Fruit fly (Drosophila melanogaster): ENCODE results near the gene Ccm3.

The Ccm3 gene

dm6 chr3R:15371833-15372232 is at the start of gene Ccm3, which contains the start of gene CG6136:
Ccm3 (plus strand) TSS chr3R:15371957.
CG6136 (minus strand) TSS chr3R:15372212.
- TF ChIP-seq CrebA (GFP tag; optimal IDR thresholded peaks at IDR 0.05; ENCODE audit: borderline replicate concordance) (no peak), rgr (GFP tag; optimal IDR thresholded peaks at IDR 0.05) (peak; percentile 68), OdsH (GFP tag; optimal IDR thresholded peaks at IDR 0.05) (peak; percentile 36), foxo (GFP tag; optimal IDR thresholded peaks at IDR 0.05) (peak in 1 of 2 experiments; percentile 48), sage (GFP tag; optimal IDR thresholded peaks at IDR 0.05) (no peak), Jra (GFP tag; optimal IDR thresholded peaks at IDR 0.05) (no peak), dmrt93B (GFP tag; optimal IDR thresholded peaks at IDR 0.05) (no peak), CG9705 (GFP tag; optimal IDR thresholded peaks at IDR 0.05) (peak; percentile 20), Vsx2 (GFP tag; optimal IDR thresholded peaks at IDR 0.05; ENCODE audit: partially characterized antibody) (no peak), Hnf4 (GFP tag; optimal IDR thresholded peaks at IDR 0.05) (no peak), Rel (GFP tag; optimal IDR thresholded peaks at IDR 0.05) (no peak), Rel (tag; optimal IDR thresholded peaks at IDR 0.05) (peak; percentile 40), dl (GFP tag; optimal IDR thresholded peaks at IDR 0.05; ENCODE audit: insufficient read depth in 1 of 2, partially characterized antibody in 2 of 2) (no peak), ey (GFP tag; optimal IDR thresholded peaks at IDR 0.05) (peak; percentile 5), psq (GFP tag; optimal IDR thresholded peaks at IDR 0.05) (peak; percentile 18), Sp1 (GFP tag; optimal IDR thresholded peaks at IDR 0.05) (peak; percentile 54), brk (GFP tag; optimal IDR thresholded peaks at IDR 0.05) (no peak), lola (GFP tag; optimal IDR thresholded peaks at IDR 0.05) (no peak), Mio (GFP tag; optimal IDR thresholded peaks at IDR 0.05) (peak; percentile 4), HLH106 (tag; optimal IDR thresholded peaks at IDR 0.05) (peak; percentile 44), fru (GFP tag; optimal IDR thresholded peaks at IDR 0.05) (peak; percentile 50), sv (GFP tag; optimal IDR thresholded peaks at IDR 0.05) (no peak), Hr83 (GFP tag; optimal IDR thresholded peaks at IDR 0.05; ENCODE audit: poor library complexity, severe bottlenecking) (peak; percentile 81), usp (GFP tag; optimal IDR thresholded peaks at IDR 0.05) (no peak), br (GFP tag; optimal IDR thresholded peaks at IDR 0.05) (peak; percentile 71), h (GFP tag; optimal IDR thresholded peaks at IDR 0.05) (peak; percentile 76), dsf (GFP tag; optimal IDR thresholded peaks at IDR 0.05; ENCODE audit: borderline replicate concordance) (no peak)

DNA sequence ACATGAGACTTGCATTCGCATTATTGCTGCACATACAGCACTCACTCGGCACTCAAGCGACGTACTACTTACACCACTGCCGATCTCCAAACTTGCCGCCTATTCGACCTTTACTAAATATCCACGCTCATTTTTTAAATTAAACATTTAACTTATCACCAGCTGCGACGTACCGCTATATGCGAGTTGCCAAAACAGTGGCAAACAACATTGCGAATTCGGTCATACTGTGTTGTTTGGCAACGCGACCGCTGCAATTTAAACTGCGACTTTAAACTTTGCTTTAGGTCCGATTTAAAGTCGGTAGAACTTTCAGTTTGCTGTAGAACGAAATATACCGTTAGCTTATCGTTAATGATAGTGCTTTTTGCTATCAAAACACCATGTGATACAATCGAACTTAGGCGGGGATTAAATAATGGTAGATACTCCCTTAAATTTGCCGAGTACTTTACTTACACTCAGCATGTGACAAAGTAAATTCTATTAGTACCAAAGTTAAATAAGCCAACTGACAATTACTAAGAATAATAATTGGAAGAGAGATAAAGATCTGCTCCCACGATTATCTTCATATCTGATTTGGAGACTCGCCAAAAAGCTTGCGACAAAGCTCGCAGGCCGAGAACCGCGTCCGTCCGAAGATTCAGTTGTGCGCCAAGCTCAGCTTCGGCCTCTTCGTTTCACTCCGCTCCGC is 43.5 kb upstream of the Ccm3 start, which contains the start of the genes CG6236 and ea:
Gene CG6236, minus strand, starts transcription at position 187 of the 697 bp plus-strand sequence.
Gene ea, plus strand, starts transcription at position 647 of the 697 bp plus-strand sequence.
- no peak for TF ChIP-seq GATAd (GFP tag; optimal IDR thresholded peaks at IDR 0.05)
- TF ChIP-seq Myc (optimal IDR thresholded peaks at IDR 0.05), result peak; percentile 66

DNA sequence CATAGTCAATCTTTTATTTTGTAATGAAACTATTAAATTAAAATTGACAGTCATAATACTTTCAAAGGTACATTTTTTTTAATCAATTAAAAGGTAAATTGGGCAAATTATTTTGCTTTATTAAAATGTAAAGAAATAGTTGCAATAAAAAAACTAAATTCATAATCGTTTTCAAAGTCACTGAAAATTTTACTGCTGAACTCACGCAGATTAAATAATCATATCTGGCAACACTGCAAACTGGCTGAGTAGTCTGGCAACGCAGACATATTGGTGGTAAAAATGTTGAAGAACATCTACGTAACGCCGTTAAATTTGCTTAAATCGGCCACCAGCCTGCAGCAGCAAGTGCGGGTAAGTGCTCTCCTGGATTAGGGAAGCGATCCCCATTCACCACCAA is 41.3 kb upstream of the Ccm3 start, which contains the start of gene mRpL9:
Gene mRpL9, plus strand, starts transcription at position 267 of the 400 bp plus-strand sequence.
- peak; percentile 57 for TF ChIP-seq HLH106 (tag; optimal IDR thresholded peaks at IDR 0.05)
- TF ChIP-seq ey (GFP tag; optimal IDR thresholded peaks at IDR 0.05), result peak; percentile 28
- no peak for TF ChIP-seq dsf (GFP tag; optimal IDR thresholded peaks at IDR 0.05; ENCODE audit: borderline replicate concordance)
- no peak for TF ChIP-seq Sp1 (GFP tag; optimal IDR thresholded peaks at IDR 0.05)
- TF ChIP-seq OdsH (GFP tag; optimal IDR thresholded peaks at IDR 0.05), result peak; percentile 8
- no peak for TF ChIP-seq CrebA (GFP tag; optimal IDR thresholded peaks at IDR 0.05; ENCODE audit: borderline replicate concordance)
- peak; percentile 56 for TF ChIP-seq Hr83 (GFP tag; optimal IDR thresholded peaks at IDR 0.05; ENCODE audit: poor library complexity, severe bottlenecking)
- no peak for TF ChIP-seq Hr78 (GFP tag; optimal IDR thresholded peaks at IDR 0.05)
- TF ChIP-seq brk (GFP tag; optimal IDR thresholded peaks at IDR 0.05), result no peak

dm6 chr3R:15332994-15333393 is 38.8 kb upstream of the Ccm3 start, which contains the start of the genes Fkbp39 and Cyfip:
Fkbp39 (minus strand) TSS chr3R:15333133.
Cyfip (plus strand) TSS chr3R:15333266.
- TF ChIP-seq dl (GFP tag; optimal IDR thresholded peaks at IDR 0.05; ENCODE audit: insufficient read depth in 1 of 2, partially characterized antibody in 2 of 2) (no peak), Myc (optimal IDR thresholded peaks at IDR 0.05) (peak; percentile 79), HLH106 (tag; optimal IDR thresholded peaks at IDR 0.05) (peak; percentile 49), Sp1 (GFP tag; optimal IDR thresholded peaks at IDR 0.05) (peak; percentile 22), N (GFP tag; optimal IDR thresholded peaks at IDR 0.05) (no peak), Hr83 (GFP tag; optimal IDR thresholded peaks at IDR 0.05; ENCODE audit: poor library complexity, severe bottlenecking) (peak; percentile 86), usp (GFP tag; optimal IDR thresholded peaks at IDR 0.05) (no peak), sv (GFP tag; optimal IDR thresholded peaks at IDR 0.05) (peak; percentile 21), psq (GFP tag; optimal IDR thresholded peaks at IDR 0.05) (peak; percentile 4), Hnf4 (GFP tag; optimal IDR thresholded peaks at IDR 0.05) (no peak), Rel (GFP tag; optimal IDR thresholded peaks at IDR 0.05) (no peak), Rel (tag; optimal IDR thresholded peaks at IDR 0.05) (peak; percentile 47), Jra (GFP tag; optimal IDR thresholded peaks at IDR 0.05) (no peak), OdsH (GFP tag; optimal IDR thresholded peaks at IDR 0.05) (peak; percentile 37)
